Fruit fly (Drosophila melanogaster) whole organism, embryonic: ENCODE results near the gene Polr3G.

Source experiments
- BtbVII ChIP-seq: fragments of 200-800 bp; sonication (Bioruptor generic); optimal IDR thresholded peaks from 3 replicates; lab custom pipeline; 2017; ENCODE audit warnings: missing biosample characterization, mild to moderate bottlenecking, missing genetic modification characterization
- CG10274 ChIP-seq: fragments of 200-800 bp; sonication (Bioruptor generic); optimal IDR thresholded peaks from 3 replicates; lab custom pipeline; 2017; ENCODE audit warnings: missing biosample characterization, mild to moderate bottlenecking, missing genetic modification characterization
- CG10431 ChIP-seq: fragments of 200-800 bp; sonication (Bioruptor generic); optimal IDR thresholded peaks from 3 replicates; lab custom pipeline; 2018; ENCODE audit warnings: missing biosample characterization, mild to moderate bottlenecking, missing genetic modification characterization
- CG10565 ChIP-seq: fragments of 200-800 bp; sonication (Bioruptor generic); optimal IDR thresholded peaks from 3 replicates; lab custom pipeline; 2016; ENCODE audit warnings: missing biosample characterization, mild to moderate bottlenecking, missing genetic modification characterization
- CG12071 ChIP-seq: fragments of 200-800 bp; sonication (Bioruptor generic); optimal IDR thresholded peaks from 3 replicates; lab custom pipeline; 2018; ENCODE audit warnings: missing biosample characterization, mild to moderate bottlenecking, missing genetic modification characterization
- CG12299 ChIP-seq: fragments of 200-800 bp; sonication (Bioruptor generic); optimal IDR thresholded peaks from 2 replicates; lab custom pipeline; 2018; ENCODE audit warnings: missing biosample characterization, mild to moderate bottlenecking, missing genetic modification characterization
- CG13287 ChIP-seq: fragments of 200-800 bp; sonication (Bioruptor generic); IDR thresholded peaks from 2 replicates; pipeline ENCODE4 v1.3.6; 2022; ENCODE audit warnings: missing biosample characterization, missing genetic modification characterization; ENCODE audit not compliant: partially characterized antibody
- CG14014 ChIP-seq: fragments of 200-800 bp; sonication (Bioruptor generic); IDR thresholded peaks from 2 replicates; pipeline ENCODE4 v1.3.6; 2022; ENCODE audit warnings: missing biosample characterization, missing genetic modification characterization
- CG17568 ChIP-seq: fragments of 200-800 bp; sonication (Bioruptor generic); optimal IDR thresholded peaks from 2 replicates; lab custom pipeline; 2018; ENCODE audit warnings: missing biosample characterization, mild to moderate bottlenecking, missing genetic modification characterization, moderate library complexity
- CG3163 ChIP-seq: fragments of 200-800 bp; sonication (Bioruptor generic); optimal IDR thresholded peaks from 3 replicates; lab custom pipeline; 2016; ENCODE audit warnings: missing biosample characterization, missing genetic modification characterization
- CG42726 ChIP-seq: fragments of 200-800 bp; sonication (Bioruptor generic); IDR thresholded peaks from 2 replicates; pipeline ENCODE4 v1.3.6; 2022; ENCODE audit warnings: missing biosample characterization, missing genetic modification characterization; ENCODE audit not compliant: partially characterized antibody
- CG7839 ChIP-seq: fragments of 200-800 bp; sonication (Bioruptor generic); optimal IDR thresholded peaks from 3 replicates; lab custom pipeline; 2018; ENCODE audit warnings: missing biosample characterization, mild to moderate bottlenecking, missing genetic modification characterization, moderate library complexity
- D ChIP-seq, 2 experiments: fragments of 200-800 bp in 1 of 2; fragments of >200 bp in 1 of 2; sonication (Bioruptor generic) in 1 of 2; optimal IDR thresholded peaks; 2 replicates in 1 of 2; 3 replicates in 1 of 2; lab custom pipeline; 2017; ENCODE audit warnings: mild to moderate bottlenecking in 1 of 2, missing biosample characterization in 1 of 2, missing genetic modification characterization in 1 of 2, missing genetic modification reagents in 1 of 2
- Dbx ChIP-seq: fragments of 200-800 bp; sonication (Bioruptor generic); IDR thresholded peaks from 3 replicates; pipeline ENCODE4 v1.3.6; 2022; ENCODE audit warnings: missing biosample characterization, missing genetic modification characterization
- Gug ChIP-seq: fragments of 200-800 bp; sonication (Bioruptor generic); IDR thresholded peaks from 4 replicates; pipeline ENCODE4 v1.3.6; 2022; ENCODE audit warnings: missing biosample characterization, missing genetic modification characterization
- Hmx ChIP-seq: fragments of 200-800 bp; sonication (Bioruptor generic); optimal IDR thresholded peaks from 2 replicates; lab custom pipeline; 2016; ENCODE audit warnings: missing biosample characterization, missing genetic modification characterization
- Hr78 ChIP-seq, 2 experiments: fragments of 200-800 bp in 1 of 2; fragments of >200 bp in 1 of 2; sonication (Bioruptor generic) in 1 of 2; optimal IDR thresholded peaks; 2 replicates each; lab custom pipeline; 2017 to 2019; ENCODE audit warnings: missing biosample characterization in 2 of 2, missing genetic modification characterization in 2 of 2, mild to moderate bottlenecking in 1 of 2, moderate library complexity in 1 of 2
- Jarid2 ChIP-seq: fragments of 200-800 bp; sonication (Bioruptor generic); optimal IDR thresholded peaks from 3 replicates; lab custom pipeline; 2017; ENCODE audit warnings: mild to moderate bottlenecking, missing biosample characterization, missing genetic modification reagents, missing genetic modification characterization
- MTF-1 ChIP-seq: fragments of 200-800 bp; sonication (Bioruptor generic); optimal IDR thresholded peaks from 2 replicates; lab custom pipeline; 2018; ENCODE audit warnings: missing biosample characterization, mild to moderate bottlenecking, missing genetic modification characterization, borderline replicate concordance
- Meics ChIP-seq: fragments of 200-800 bp; sonication (Bioruptor generic); optimal IDR thresholded peaks from 2 replicates; lab custom pipeline; 2017; ENCODE audit warnings: missing biosample characterization, mild to moderate bottlenecking, missing genetic modification characterization
- NFAT ChIP-seq: fragments of 200-800 bp; sonication (Bioruptor generic); IDR thresholded peaks from 2 replicates; pipeline ENCODE4 v1.3.6; 2022; ENCODE audit warnings: missing biosample characterization, missing genetic modification characterization
- Ravus ChIP-seq: fragments of 200-800 bp; sonication (Bioruptor generic); IDR thresholded peaks from 2 replicates; pipeline ENCODE4 v1.3.6; 2022; ENCODE audit warnings: missing biosample characterization, missing genetic modification characterization
- Rfx ChIP-seq: fragments of 200-800 bp; sonication (Bioruptor generic); IDR thresholded peaks from 2 replicates; pipeline ENCODE4 v1.3.6; 2022; ENCODE audit warnings: missing biosample characterization, missing genetic modification characterization
- Stat92E ChIP-seq, 3 experiments: fragments of >200 bp in 2 of 3; fragments of 200-800 bp in 1 of 3; sonication (Bioruptor generic) in 1 of 3; optimal IDR thresholded peaks; 2 replicates each; lab custom pipeline; 2017 to 2019; ENCODE audit warnings: missing biosample characterization in 3 of 3, missing genetic modification characterization in 3 of 3, mild to moderate bottlenecking in 1 of 3, moderate library complexity in 1 of 3
- ato ChIP-seq: fragments of 200-800 bp; sonication (Bioruptor generic); IDR thresholded peaks from 2 replicates; pipeline ENCODE4 v1.3.6; 2022; ENCODE audit warnings: missing biosample characterization, missing genetic modification characterization; ENCODE audit not compliant: partially characterized antibody
- bowl ChIP-seq: fragments of 200-800 bp; sonication (Bioruptor generic); IDR thresholded peaks from 2 replicates; pipeline ENCODE4 v1.3.6; 2022; ENCODE audit warnings: missing biosample characterization, missing genetic modification characterization
- dm ChIP-seq: fragments of 200-800 bp; sonication (Bioruptor generic); optimal IDR thresholded peaks from 3 replicates; lab custom pipeline; 2016; ENCODE audit warnings: missing biosample characterization, missing genetic modification characterization
- gcm ChIP-seq: fragments of 200-800 bp; sonication (Bioruptor generic); optimal IDR thresholded peaks from 2 replicates; lab custom pipeline; 2019; ENCODE audit warnings: missing biosample characterization, mild to moderate bottlenecking, missing genetic modification characterization, moderate library complexity
- hbn ChIP-seq: fragments of 200-800 bp; sonication (Bioruptor generic); IDR thresholded peaks from 2 replicates; pipeline ENCODE4 v1.3.6; 2022; ENCODE audit warnings: missing biosample characterization, missing genetic modification characterization; ENCODE audit not compliant: partially characterized antibody
- inv ChIP-seq: fragments of 200-800 bp; sonication (Bioruptor generic); IDR thresholded peaks from 2 replicates; pipeline ENCODE4 v1.3.6; 2022; ENCODE audit warnings: missing biosample characterization, missing genetic modification characterization; ENCODE audit not compliant: partially characterized antibody
- jigr1 ChIP-seq: fragments of 200-800 bp; sonication (Bioruptor generic); IDR thresholded peaks from 3 replicates; pipeline ENCODE4 v1.3.6; 2022; ENCODE audit warnings: missing biosample characterization, missing genetic modification characterization
- jing ChIP-seq: fragments of 200-800 bp; sonication (Bioruptor generic); optimal IDR thresholded peaks from 2 replicates; lab custom pipeline; 2018; ENCODE audit warnings: missing biosample characterization, mild to moderate bottlenecking, missing genetic modification characterization
- ken ChIP-seq: fragments of 200-800 bp; sonication (Bioruptor generic); IDR thresholded peaks from 3 replicates; pipeline ENCODE4 v1.3.6; 2022; ENCODE audit warnings: missing biosample characterization, missing genetic modification characterization
- nau ChIP-seq: fragments of 200-800 bp; sonication (Bioruptor generic); optimal IDR thresholded peaks from 3 replicates; lab custom pipeline; 2017; ENCODE audit warnings: missing biosample characterization, mild to moderate bottlenecking, missing genetic modification characterization, missing genetic modification reagents
- nom ChIP-seq: fragments of 200-800 bp; sonication (Bioruptor generic); optimal IDR thresholded peaks from 2 replicates; lab custom pipeline; 2017; ENCODE audit warnings: missing biosample characterization, missing genetic modification characterization, mild to moderate bottlenecking, moderate library complexity, missing genetic modification reagents
- otp ChIP-seq: fragments of 200-800 bp; sonication (Bioruptor generic); IDR thresholded peaks from 3 replicates; pipeline ENCODE4, ENCODE4 v1.3.6; 2022; ENCODE audit warnings: missing biosample characterization, missing genetic modification characterization
- pho ChIP-seq: fragments of 200-800 bp; sonication (Bioruptor generic); optimal IDR thresholded peaks from 2 replicates; lab custom pipeline; 2016; ENCODE audit warnings: missing biosample characterization, missing genetic modification characterization
- sna ChIP-seq: fragments of 200-800 bp; sonication (Bioruptor generic); IDR thresholded peaks from 2 replicates; pipeline ENCODE4 v1.3.6; 2022; ENCODE audit warnings: missing biosample characterization, missing genetic modification characterization; ENCODE audit not compliant: partially characterized antibody
- sr ChIP-seq: fragments of 200-800 bp; sonication (Bioruptor generic); IDR thresholded peaks from 3 replicates; pipeline ENCODE4 v1.3.6; 2022; ENCODE audit warnings: missing biosample characterization, missing genetic modification characterization
- tna ChIP-seq: fragments of 200-800 bp; sonication (Bioruptor generic); IDR thresholded peaks from 2 replicates; pipeline ENCODE4 v1.3.6; 2022; ENCODE audit warnings: missing biosample characterization, missing genetic modification characterization; ENCODE audit not compliant: partially characterized antibody
- twi ChIP-seq: fragments of 200-800 bp; optimal IDR thresholded peaks from 2 replicates; lab custom pipeline; 2019; ENCODE audit warnings: missing biosample characterization, mild to moderate bottlenecking, missing genetic modification characterization, moderate library complexity
- vvl ChIP-seq: fragments of 200-800 bp; sonication (Bioruptor generic); IDR thresholded peaks from 2 replicates; pipeline ENCODE4 v1.3.6; 2022; ENCODE audit warnings: missing biosample characterization, missing genetic modification characterization

The Polr3G gene

dm6 chr3L:17421319-17421718 is 5.6 kb downstream of the Polr3G start, which contains the start of gene blot (continued):
- TF ChIP-seq jigr1 (GFP tag; lab: Robert Waterston, UW): no peak
- no peak for TF ChIP-seq bowl (GFP tag; lab: Robert Waterston, UW)
- peak; percentile 19 for TF ChIP-seq CG17568 (GFP tag; lab: Kevin White, UChicago)
- TF ChIP-seq CG10565 (GFP tag; lab: Kevin White, UChicago): no peak
- TF ChIP-seq sr (GFP tag; lab: Robert Waterston, UW): peak; percentile 37; the same call in 1 of the 3 replicates
- TF ChIP-seq Hr78 (GFP tag; optimal IDR thresholded peaks at IDR 0.05; lab: Kevin White, UChicago): peak in 1 of 2 experiments; percentile 12
- TF ChIP-seq gcm: no peak
- no peak for TF ChIP-seq D (optimal IDR thresholded peaks at IDR 0.05; lab: Kevin White, UChicago)
- no peak for TF ChIP-seq D (GFP tag; optimal IDR thresholded peaks at IDR 0.05; lab: Kevin White, UChicago)
- peak; percentile 5 for TF ChIP-seq CG12071
- peak in 1 of 3 experiments; percentile 44 for TF ChIP-seq Stat92E (GFP tag; optimal IDR thresholded peaks at IDR 0.05; lab: Kevin White, UChicago)
- TF ChIP-seq sna: peak; percentile 63; the same call in 1 of the 2 replicates
- no peak for TF ChIP-seq pho (GFP tag; lab: Kevin White, UChicago)
- TF ChIP-seq Dbx (GFP tag; lab: Robert Waterston, UW): peak; percentile 18; the same call in 1 of the 3 replicates
- TF ChIP-seq CG7839 (tag; lab: Kevin White, UChicago): peak; percentile 0
- no peak for TF ChIP-seq nau (GFP tag; lab: Kevin White, UChicago)
- no peak for TF ChIP-seq MTF-1 (GFP tag; lab: Kevin White, UChicago)
- TF ChIP-seq CG10431 (GFP tag; lab: Kevin White, UChicago): no peak
- peak; percentile 34; the same call in 1 of the 3 replicates for TF ChIP-seq otp (GFP tag; lab: Robert Waterston, UW)
- TF ChIP-seq vvl (GFP tag; lab: Robert Waterston, UW): peak; percentile 68
- TF ChIP-seq BtbVII (GFP tag; lab: Kevin White, UChicago): peak; percentile 35
- TF ChIP-seq CG14014 (GFP tag; lab: Robert Waterston, UW): peak; percentile 39; the same call in 1 of the 2 replicates
- TF ChIP-seq CG3163 (GFP tag; lab: Kevin White, UChicago): peak; percentile 93
- peak; percentile 38; the same call in 1 of the 2 replicates for TF ChIP-seq CG42726 (GFP tag; lab: Robert Waterston, UW)
- peak; percentile 52 for TF ChIP-seq nom
- TF ChIP-seq ken (GFP tag; lab: Robert Waterston, UW): peak; percentile 58; the same call in 1 of the 3 replicates
- peak; percentile 19; the same call in 1 of the 2 replicates for TF ChIP-seq tna (GFP tag; lab: Robert Waterston, UW)
- peak; percentile 95 for TF ChIP-seq Jarid2 (GFP tag; lab: Kevin White, UChicago)
- TF ChIP-seq dm (GFP tag; lab: Kevin White, UChicago): no peak
- no peak for TF ChIP-seq CG12299
- 0 out of 2 replicates have a peak, but pooled peaks have one; percentile 33 for TF ChIP-seq ato
- TF ChIP-seq Gug (GFP tag; lab: Robert Waterston, UW): no peak
- TF ChIP-seq jing (GFP tag; lab: Kevin White, UChicago): no peak
- no peak for TF ChIP-seq Ravus
- TF ChIP-seq CG13287 (GFP tag; lab: Robert Waterston, UW): peak; percentile 36; the same call in 1 of the 2 replicates
- TF ChIP-seq twi (tag; lab: Kevin White, UChicago): no peak
- no peak for TF ChIP-seq inv
- TF ChIP-seq NFAT (GFP tag; lab: Robert Waterston, UW): 0 out of 2 replicates have a peak, but pooled peaks have one; percentile 28
- TF ChIP-seq Rfx (GFP tag; lab: Robert Waterston, UW): peak; percentile 9; the same call in 1 of the 2 replicates
- no peak for TF ChIP-seq Hmx (GFP tag; lab: Kevin White, UChicago)
- no peak for TF ChIP-seq Meics (GFP tag; lab: Kevin White, UChicago)
- TF ChIP-seq hbn (GFP tag; lab: Robert Waterston, UW): no peak
- no peak for TF ChIP-seq CG10274
